Worm (Caenorhabditis elegans) whole organism, L4/young adult: Measurements from ENCODE around the gene T28D6.3.

Experiments
- W03F9.2 ChIP-seq: fragments of 150-350 bp; optimal IDR thresholded peaks from 2 replicates; lab custom pipeline; 2014; ENCODE audit warnings: missing biosample characterization, missing genetic modification characterization
- dao-5 ChIP-seq: sonication (generic microtip); optimal IDR thresholded peaks from 2 replicates; lab custom pipeline; 2016; ENCODE audit warnings: missing genotype, missing genetic modification characterization, moderate library complexity, missing compliant biosample characterization
- him-1 ChIP-seq: sonication (generic microtip); optimal IDR thresholded peaks from 2 replicates; lab custom pipeline; 2016; ENCODE audit warnings: missing genotype, missing genetic modification reagents, missing genetic modification characterization, missing compliant biosample characterization

T28D6.3 gene

ce11 chrIII:11366467-11366866, at the start of gene T28D6.3:
T28D6.3 (plus strand) TSS chrIII:11366767.
- no peak for TF ChIP-seq dao-5 (tag; lab: Kevin White, UChicago)
- TF ChIP-seq W03F9.2, result no peak
- no peak for TF ChIP-seq him-1 (tag; lab: Kevin White, UChicago)

ce11 chrIII:11317164-11317620, 49.4 kb upstream of the T28D6.3 start, which contains the start of gene mcm-10:
mcm-10 (plus strand) TSS chrIII:11317570.
- TF ChIP-seq W03F9.2, result peak; percentile 59
- peak; percentile 31 for TF ChIP-seq him-1 (tag; lab: Kevin White, UChicago)
- no peak for TF ChIP-seq dao-5 (tag; lab: Kevin White, UChicago)

ce11 chrIII:11318131-11318530, 48.4 kb upstream of the T28D6.3 start, which contains the start of gene teg-1:
teg-1 (minus strand) TSS chrIII:11318231.
- TF ChIP-seq dao-5 (tag; lab: Kevin White, UChicago) (no peak), him-1 (tag; lab: Kevin White, UChicago) (no peak), W03F9.2 (no peak)

- TF ChIP-seq him-1 (tag; lab: Kevin White, UChicago) (no peak), W03F9.2 (no peak), dao-5 (tag; lab: Kevin White, UChicago) (no peak)
Measured at ce11 chrIII:11324093-11324492, 42.5 kb upstream of the T28D6.3 start.

ce11 chrIII:11332306-11332705, 34.3 kb upstream of the T28D6.3 start:
- no peak for TF ChIP-seq him-1 (tag; lab: Kevin White, UChicago)
- no peak for TF ChIP-seq W03F9.2
- TF ChIP-seq dao-5 (tag; lab: Kevin White, UChicago), result no peak

ce11 chrIII:11333032-11333732, 33.4 kb upstream of the T28D6.3 start, which contains the start of gene T28D6.5:
T28D6.5 (plus strand) TSS chrIII:11333682.
- TF ChIP-seq dao-5 (tag; lab: Kevin White, UChicago) (no peak), him-1 (tag; lab: Kevin White, UChicago) (no peak), W03F9.2 (no peak)

ce11 chrIII:11334346-11334745, 32.2 kb upstream of the T28D6.3 start:
- peak; percentile 20 for TF ChIP-seq him-1 (tag; lab: Kevin White, UChicago)
- TF ChIP-seq W03F9.2, result no peak

- TF ChIP-seq him-1 (tag; lab: Kevin White, UChicago) (peak; percentile 23), dao-5 (tag; lab: Kevin White, UChicago) (no peak), W03F9.2 (no peak)
Measured at ce11 chrIII:11336072-11336471, 30.5 kb upstream of the T28D6.3 start.

ce11 chrIII:11337627-11338026, 28.9 kb upstream of the T28D6.3 start:
- TF ChIP-seq him-1 (tag; lab: Kevin White, UChicago) (no peak), W03F9.2 (no peak), dao-5 (tag; lab: Kevin White, UChicago) (no peak)

- TF ChIP-seq dao-5 (tag; lab: Kevin White, UChicago) (no peak), him-1 (tag; lab: Kevin White, UChicago) (no peak), W03F9.2 (no peak)
Measured at ce11 chrIII:11341466-11341865, 25.1 kb upstream of the T28D6.3 start.

- TF ChIP-seq him-1 (tag; lab: Kevin White, UChicago), result peak; percentile 20
- no peak for TF ChIP-seq dao-5 (tag; lab: Kevin White, UChicago)
Measured at ce11 chrIII:11343041-11343440, 23.5 kb upstream of the T28D6.3 start, which contains the start of the genes T28D6.6 and pen-2. T28D6.6 (minus strand) TSS chrIII:11343108. pen-2 (plus strand) TSS chrIII:11343322.

ce11 chrIII:11344125-11344524, 22.4 kb upstream of the T28D6.3 start:
- no peak for TF ChIP-seq dao-5 (tag; lab: Kevin White, UChicago)
- TF ChIP-seq him-1 (tag; lab: Kevin White, UChicago), result no peak
- TF ChIP-seq W03F9.2, result peak; percentile 63

- no peak for TF ChIP-seq dao-5 (tag; lab: Kevin White, UChicago)
- no peak for TF ChIP-seq him-1 (tag; lab: Kevin White, UChicago)
- TF ChIP-seq W03F9.2, result no peak
Measured at ce11 chrIII:11346383-11346782, 20.2 kb upstream of the T28D6.3 start, which contains the start of gene T28D6.7. T28D6.7 (minus strand) TSS chrIII:11346483.

ce11 chrIII:11350107-11350826, 16.3 kb upstream of the T28D6.3 start:
- no peak for TF ChIP-seq W03F9.2
- no peak for TF ChIP-seq him-1 (tag; lab: Kevin White, UChicago)
- TF ChIP-seq dao-5 (tag; lab: Kevin White, UChicago), result no peak
